Fruit fly (Drosophila melanogaster): Measurements from ENCODE around the gene Tctp.

Tctp gene

DNA sequence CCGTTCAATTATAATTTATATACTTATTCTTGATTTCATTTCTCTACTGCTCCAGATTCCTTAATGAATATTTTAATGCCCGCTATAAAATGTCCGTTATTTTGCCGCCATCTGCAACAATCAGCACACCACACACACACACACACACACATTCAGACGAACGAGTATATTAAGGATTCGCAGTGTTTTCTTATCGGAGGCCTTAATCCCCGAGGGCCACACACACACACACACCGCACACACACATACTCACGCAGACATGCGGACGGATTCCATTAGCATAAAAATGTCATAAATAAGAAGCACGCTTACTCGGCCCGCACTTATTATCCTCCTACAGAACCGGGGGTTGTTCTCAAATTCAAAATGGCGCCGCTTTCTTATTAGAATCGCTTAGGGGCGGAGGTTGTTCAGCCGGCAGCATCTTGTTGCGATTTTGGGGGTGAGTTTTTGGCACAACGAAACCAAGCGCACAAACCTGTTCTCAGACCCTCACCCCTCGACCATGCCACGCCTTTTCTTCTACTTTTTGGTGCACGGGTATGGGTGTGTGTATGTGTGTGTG lies 51.0 kb downstream of the Tctp start:
- TF ChIP-seq CG6792 (GFP tag; optimal IDR thresholded peaks at IDR 0.05) (no peak), CG9139 (GFP tag; optimal IDR thresholded peaks at IDR 0.05) (no peak), CG7368 (GFP tag; optimal IDR thresholded peaks at IDR 0.05) (no peak), svp (GFP tag) (no peak), CG4318 (GFP tag; optimal IDR thresholded peaks at IDR 0.05) (no peak), salr (GFP tag; optimal IDR thresholded peaks at IDR 0.05) (no peak), Sox102F (GFP tag; optimal IDR thresholded peaks at IDR 0.05) (no peak), CG8319 (GFP tag; optimal IDR thresholded peaks at IDR 0.05) (no peak), CG6163 (GFP tag; IDR thresholded peaks at IDR 0.05) (no peak), Eip75B (GFP tag; optimal IDR thresholded peaks at IDR 0.05) (no peak), CG10669 (GFP tag; optimal IDR thresholded peaks at IDR 0.05) (no peak), CG16779 (tag; optimal IDR thresholded peaks at IDR 0.05) (no peak), dsx (GFP tag; optimal IDR thresholded peaks at IDR 0.05; ENCODE audit: poor library complexity, severe bottlenecking) (no peak), Met (GFP tag; optimal IDR thresholded peaks at IDR 0.05) (no peak), cyc (GFP tag; optimal IDR thresholded peaks at IDR 0.05) (no peak), OdsH (GFP tag; optimal IDR thresholded peaks at IDR 0.05) (no peak), Ets96B (tag; optimal IDR thresholded peaks at IDR 0.05) (no peak), Blimp-1 (GFP tag; optimal IDR thresholded peaks at IDR 0.05) (no peak), lz (GFP tag; optimal IDR thresholded peaks at IDR 0.05) (no peak), fkh (GFP tag; optimal IDR thresholded peaks at IDR 0.05) (no peak)
